Worm (Caenorhabditis elegans): ENCODE results near the gene F36A4.5.

- TF ChIP-seq snpc-4 (tag; optimal IDR thresholded peaks at IDR 0.05) (no peak), lin-39 (tag; optimal IDR thresholded peaks at IDR 0.05) (no peak), unc-62 (GFP tag; optimal IDR thresholded peaks at IDR 0.05) (no peak), nhr-237 (tag; optimal IDR thresholded peaks at IDR 0.05) (no peak), nhr-6 (tag; optimal IDR thresholded peaks at IDR 0.05) (no peak), mdl-1 (tag; optimal IDR thresholded peaks at IDR 0.05) (no peak), sem-4 (tag; optimal IDR thresholded peaks at IDR 0.05) (no peak)
Observed at ce11 chrIV:4270925-4271324, 5.6 kb downstream of the F36A4.5 start, which contains the start of gene F36A4.2.
